Worm (Caenorhabditis elegans): ENCODE results near the gene Y73C8B.1.

Y73C8B.1 gene

ce11 chrV:3162299-3162698 lies 34.4 kb downstream of the Y73C8B.1 start:
- TF ChIP-seq ceh-14 (tag; optimal IDR thresholded peaks at IDR 0.05) (no peak), madf-2 (tag; optimal IDR thresholded peaks at IDR 0.05) (no peak), nhr-232 (tag; optimal IDR thresholded peaks at IDR 0.05) (no peak), ceh-34 (tag; optimal IDR thresholded peaks at IDR 0.05) (no peak), ceh-45 (GFP tag; IDR thresholded peaks at IDR 0.05) (no peak), pha-4 (tag; optimal IDR thresholded peaks at IDR 0.05) (no peak), pros-1 (tag; optimal IDR thresholded peaks at IDR 0.05) (no peak), eyg-1 (tag; optimal IDR thresholded peaks at IDR 0.05) (no peak)

ce11 chrV:3159252-3159651 lies 37.4 kb downstream of the Y73C8B.1 start, which contains the start of gene C36C5.12:
TSS of gene C36C5.12 (minus strand) at chrV:3159352.
- TF ChIP-seq pros-1 (tag; optimal IDR thresholded peaks at IDR 0.05), result no peak
- TF ChIP-seq nhr-11 (tag; optimal IDR thresholded peaks at IDR 0.05), result no peak
- no peak for TF ChIP-seq hlh-15 (tag; optimal IDR thresholded peaks at IDR 0.05)
- no peak for TF ChIP-seq zip-5 (tag; optimal IDR thresholded peaks at IDR 0.05)
- no peak for TF ChIP-seq tbx-2 (tag; optimal IDR thresholded peaks at IDR 0.05)
- TF ChIP-seq ceh-48 (tag; optimal IDR thresholded peaks at IDR 0.05), result no peak
- TF ChIP-seq rnt-1 (tag; optimal IDR thresholded peaks at IDR 0.05), result no peak
- TF ChIP-seq hlh-6 (tag; optimal IDR thresholded peaks at IDR 0.05), result no peak
- no peak for TF ChIP-seq ref-2 (tag; optimal IDR thresholded peaks at IDR 0.05)
- TF ChIP-seq ceh-24 (tag; optimal IDR thresholded peaks at IDR 0.05), result no peak
- TF ChIP-seq dve-1 (tag; optimal IDR thresholded peaks at IDR 0.05), result no peak
- no peak for TF ChIP-seq lin-11 (tag; optimal IDR thresholded peaks at IDR 0.05)
- no peak for TF ChIP-seq hlh-13 (GFP tag; optimal IDR thresholded peaks at IDR 0.05)
- TF ChIP-seq pax-1 (tag; optimal IDR thresholded peaks at IDR 0.05), result no peak
- no peak for TF ChIP-seq ztf-16 (tag; optimal IDR thresholded peaks at IDR 0.05)
- no peak for TF ChIP-seq Y22D7AL.16 (tag; optimal IDR thresholded peaks at IDR 0.05)
- no peak for TF ChIP-seq ceh-30 (tag; optimal IDR thresholded peaks at IDR 0.05)
- no peak for TF ChIP-seq dmd-4 (tag; optimal IDR thresholded peaks at IDR 0.05; ENCODE audit: borderline replicate concordance)
- no peak for TF ChIP-seq ceh-19 (GFP tag; optimal IDR thresholded peaks at IDR 0.05)

- TF ChIP-seq rnt-1 (tag; optimal IDR thresholded peaks at IDR 0.05) (no peak), Y22D7AL.16 (tag; optimal IDR thresholded peaks at IDR 0.05) (no peak), odd-2 (tag; optimal IDR thresholded peaks at IDR 0.05) (no peak), fax-1 (tag; optimal IDR thresholded peaks at IDR 0.05) (no peak), ztf-16 (tag; optimal IDR thresholded peaks at IDR 0.05) (no peak), C08G9.2 (tag; optimal IDR thresholded peaks at IDR 0.05) (no peak), ama-1 (optimal IDR thresholded peaks at IDR 0.05) (no peak), K09A11.1 (tag; optimal IDR thresholded peaks at IDR 0.05; ENCODE audit: insufficient read depth) (no peak), nfya-1 (tag; optimal IDR thresholded peaks at IDR 0.05) (no peak), elt-2 (tag; optimal IDR thresholded peaks at IDR 0.05) (no peak), tbx-2 (tag; optimal IDR thresholded peaks at IDR 0.05) (no peak), eyg-1 (tag; optimal IDR thresholded peaks at IDR 0.05) (no peak), ceh-30 (tag; optimal IDR thresholded peaks at IDR 0.05) (no peak), K02D7.2 (tag; optimal IDR thresholded peaks at IDR 0.05) (no peak), T23F11.4 (GFP tag; optimal IDR thresholded peaks at IDR 0.05) (no peak), unc-55 (GFP tag; optimal IDR thresholded peaks at IDR 0.05) (no peak), ceh-45 (GFP tag; IDR thresholded peaks at IDR 0.05) (no peak), hlh-8 (tag; optimal IDR thresholded peaks at IDR 0.05) (no peak)
Observed at ce11 chrV:3158379-3158778, 38.3 kb downstream of the Y73C8B.1 start.

ce11 chrV:3156786-3157185 lies 39.9 kb downstream of the Y73C8B.1 start, which contains the start of gene exh-1:
TSS of gene exh-1 (plus strand) at chrV:3157086.
- no peak for TF ChIP-seq hlh-8 (tag; optimal IDR thresholded peaks at IDR 0.05)
- no peak for TF ChIP-seq pha-2 (tag; optimal IDR thresholded peaks at IDR 0.05)
- TF ChIP-seq fkh-6 (tag; optimal IDR thresholded peaks at IDR 0.05), result no peak
- TF ChIP-seq mec-3 (tag; optimal IDR thresholded peaks at IDR 0.05; ENCODE audit: borderline replicate concordance), result no peak
- no peak for TF ChIP-seq nfya-1 (tag; optimal IDR thresholded peaks at IDR 0.05)
- no peak for TF ChIP-seq ets-4 (tag; optimal IDR thresholded peaks at IDR 0.05)
- TF ChIP-seq T23F11.4 (GFP tag; optimal IDR thresholded peaks at IDR 0.05), result no peak

Data from whole organism, late embryonic.